Worm (Caenorhabditis elegans) whole organism, L3 larva: ENCODE measurements around the gene C08F8.15.

Experiments
- eor-1 ChIP-seq, 2 experiments: fragments of 150-350 bp; optimal IDR thresholded peaks; 2 replicates each; lab custom pipeline; 2014 to 2018; ENCODE audit warnings: missing biosample characterization in 2 of 2, missing genetic modification characterization in 2 of 2
- nhr-28 ChIP-seq: fragments of 150-350 bp; optimal IDR thresholded peaks from 2 replicates; lab custom pipeline; 2014; ENCODE audit warnings: missing biosample characterization, missing genetic modification characterization

DNA sequence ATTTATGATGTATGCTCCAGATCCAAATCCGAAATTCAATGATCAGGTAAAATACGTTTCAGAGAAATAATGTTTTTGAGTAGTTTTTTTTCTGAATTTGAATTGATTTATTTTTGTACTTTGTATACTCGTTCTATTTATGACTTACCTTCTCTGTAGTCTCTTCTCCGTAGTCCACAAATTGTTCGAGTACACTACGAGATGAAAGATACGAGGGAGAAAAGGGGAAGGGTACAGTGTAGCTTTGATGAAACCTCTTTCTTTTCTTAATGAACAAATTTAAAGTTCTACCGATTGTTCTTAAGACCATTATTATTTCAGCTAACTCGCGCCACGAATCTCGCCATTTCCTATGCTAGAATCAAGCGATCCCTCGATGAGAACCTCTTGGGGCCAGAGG lies 19.5 kb upstream of the C08F8.15 start:
- TF ChIP-seq nhr-28 (no peak), eor-1 (tag; optimal IDR thresholded peaks at IDR 0.05; lab: Kevin White, UChicago) (no peak)
